Fruit fly (Drosophila melanogaster) Kc167 (cell line): ENCODE measurements around the gene gt.

Experiments used
- Myc ChIP-seq: fragments of >200 bp; optimal IDR thresholded peaks from 2 replicates; lab custom pipeline; 2017; ENCODE audit warnings: missing external identifiers
- Sin3A ChIP-seq: fragments of >200 bp; optimal IDR thresholded peaks from 2 replicates; lab custom pipeline; 2018; ENCODE audit warnings: missing external identifiers
- h ChIP-seq: fragments of >200 bp; optimal IDR thresholded peaks from 3 replicates; lab custom pipeline; 2018; ENCODE audit warnings: missing external identifiers
- psq ChIP-seq: fragments of >200 bp; optimal IDR thresholded peaks from 2 replicates; lab custom pipeline; 2017; ENCODE audit warnings: missing external identifiers
- ttk ChIP-seq: sonication (Bioruptor generic); optimal IDR thresholded peaks from 2 replicates; lab custom pipeline; 2017; ENCODE audit warnings: missing external identifiers

DNA sequence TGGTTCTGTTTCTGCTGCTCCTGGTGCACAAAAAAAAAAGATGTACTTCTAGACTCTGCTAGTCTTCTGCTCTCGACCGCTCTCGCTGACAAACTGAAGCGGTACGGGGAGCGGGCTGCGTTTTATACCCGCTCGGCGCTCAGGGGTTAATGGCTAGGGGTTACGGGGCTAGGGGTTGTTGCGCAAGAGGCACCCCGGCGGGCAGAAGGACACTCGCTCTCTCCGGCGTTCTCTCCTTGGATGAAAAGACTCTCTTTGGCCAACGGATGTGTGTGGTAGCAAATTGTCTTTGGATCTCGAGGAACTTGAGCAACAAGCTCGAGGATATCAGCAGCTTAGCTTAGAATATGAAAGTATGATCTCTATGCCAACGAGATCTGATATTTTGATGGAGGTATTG, 18.0 kb downstream of the gt start, which contains the start of gene CG12496:
- TF ChIP-seq ttk (lab: Kevin White, UChicago) (no peak), psq (lab: Kevin White, UChicago) (no peak), Sin3A (no peak), Myc (lab: Kevin White, UChicago) (no peak), h (lab: Kevin White, UChicago) (no peak)
